Worm (Caenorhabditis elegans): ENCODE measurements around the gene K01D12.10.

K01D12.10 gene

ce11 chrV:12402355-12402754 is 3.7 kb upstream of the K01D12.10 start, which contains the start of gene K01D12.8:
TSS of gene K01D12.8 (plus strand) at chrV:12402655.
- no peak for TF ChIP-seq pqm-1 (tag; optimal IDR thresholded peaks at IDR 0.05)
- TF ChIP-seq mec-3 (tag; optimal IDR thresholded peaks at IDR 0.05; ENCODE audit: borderline replicate concordance) = no peak

- TF ChIP-seq fax-1 (tag; optimal IDR thresholded peaks at IDR 0.05) = no peak
- no peak for TF ChIP-seq unc-86 (tag; optimal IDR thresholded peaks at IDR 0.05)
- no peak for TF ChIP-seq npax-4 (tag; optimal IDR thresholded peaks at IDR 0.05)
- TF ChIP-seq odd-2 (tag; optimal IDR thresholded peaks at IDR 0.05) = no peak
- TF ChIP-seq ama-1 (optimal IDR thresholded peaks at IDR 0.05) = no peak
- no peak for TF ChIP-seq madf-2 (tag; optimal IDR thresholded peaks at IDR 0.05)
Observed at ce11 chrV:12404544-12404943, 1.5 kb upstream of the K01D12.10 start, which contains the start of gene K01D12.9. TSS of gene K01D12.9 (minus strand) at chrV:12404644.

DNA sequence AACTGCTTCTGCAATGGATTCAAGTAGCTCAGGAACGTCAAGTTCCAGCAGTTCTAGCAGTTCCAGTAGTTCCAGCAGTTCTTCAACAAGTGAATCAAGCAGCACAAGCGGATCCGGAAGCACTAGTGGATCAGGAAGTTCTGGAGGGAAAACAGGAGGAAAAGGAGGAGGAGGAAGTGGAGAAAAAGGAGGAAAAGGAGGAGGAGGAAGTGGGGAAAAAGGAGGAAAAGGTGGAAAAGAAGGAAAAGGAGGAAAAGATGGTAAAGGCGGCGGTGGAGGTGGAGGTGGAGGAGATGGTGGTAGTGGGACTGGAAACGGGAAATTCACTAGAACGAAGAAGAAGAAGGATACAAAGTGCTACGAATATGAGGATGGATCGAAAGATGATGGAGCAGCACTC is 485 bp downstream of the K01D12.10 start:
- TF ChIP-seq unc-55 (GFP tag; optimal IDR thresholded peaks at IDR 0.05) = no peak
- TF ChIP-seq tbx-2 (tag; optimal IDR thresholded peaks at IDR 0.05) = no peak
- TF ChIP-seq hlh-15 (tag; optimal IDR thresholded peaks at IDR 0.05) = no peak
- no peak for TF ChIP-seq F13H6.1 (tag; optimal IDR thresholded peaks at IDR 0.05)
- TF ChIP-seq eyg-1 (tag; optimal IDR thresholded peaks at IDR 0.05) = no peak
- no peak for TF ChIP-seq tbx-7 (tag; optimal IDR thresholded peaks at IDR 0.05)
- no peak for TF ChIP-seq unc-42 (tag; optimal IDR thresholded peaks at IDR 0.05)
- no peak for TF ChIP-seq Y22D7AL.16 (tag; optimal IDR thresholded peaks at IDR 0.05)
- no peak for TF ChIP-seq ceh-14 (tag; optimal IDR thresholded peaks at IDR 0.05)
- no peak for TF ChIP-seq unc-86 (tag; optimal IDR thresholded peaks at IDR 0.05)
- no peak for TF ChIP-seq nhr-232 (tag; optimal IDR thresholded peaks at IDR 0.05)

ce11 chrV:12408525-12408924 is 2.5 kb downstream of the K01D12.10 start, which contains the start of gene cdr-4:
TSS of gene cdr-4 (minus strand) at chrV:12408625.
- TF ChIP-seq K02D7.2 (tag; optimal IDR thresholded peaks at IDR 0.05) (no peak), unc-55 (GFP tag; optimal IDR thresholded peaks at IDR 0.05) (no peak), fax-1 (tag; optimal IDR thresholded peaks at IDR 0.05) (no peak), zip-5 (tag; optimal IDR thresholded peaks at IDR 0.05) (no peak), ceh-19 (GFP tag; optimal IDR thresholded peaks at IDR 0.05) (no peak), ztf-16 (tag; optimal IDR thresholded peaks at IDR 0.05) (no peak), ceh-30 (tag; optimal IDR thresholded peaks at IDR 0.05) (no peak), ceh-24 (tag; optimal IDR thresholded peaks at IDR 0.05) (no peak), pax-1 (tag; optimal IDR thresholded peaks at IDR 0.05) (no peak), npax-4 (tag; optimal IDR thresholded peaks at IDR 0.05) (no peak), ceh-6 (GFP tag; optimal IDR thresholded peaks at IDR 0.05) (no peak), ceh-48 (tag; optimal IDR thresholded peaks at IDR 0.05) (no peak), pag-3 (tag; optimal IDR thresholded peaks at IDR 0.05; ENCODE audit: borderline replicate concordance) (no peak), ets-4 (tag; optimal IDR thresholded peaks at IDR 0.05) (no peak)

DNA sequence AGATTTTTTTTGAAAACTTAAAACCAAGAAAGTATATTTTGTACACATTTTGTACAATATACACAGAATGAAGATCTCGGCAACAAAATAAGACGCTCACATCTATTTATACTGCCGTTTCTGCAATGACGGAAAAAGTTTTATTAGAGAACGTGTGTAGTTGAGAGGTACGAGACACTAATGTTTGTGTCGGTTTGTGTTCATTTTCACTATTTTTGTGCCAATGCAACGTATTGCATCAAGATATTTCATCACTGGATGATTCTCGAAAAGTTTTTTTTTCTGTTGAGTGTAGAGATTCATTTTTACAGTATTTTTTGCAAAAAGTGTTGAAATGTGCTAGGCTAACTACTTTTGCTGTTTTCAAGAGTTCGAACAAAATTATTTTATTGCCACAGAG is 3.0 kb downstream of the K01D12.10 start:
- no peak for TF ChIP-seq ref-2 (tag; optimal IDR thresholded peaks at IDR 0.05)

- TF ChIP-seq syd-9 (tag; optimal IDR thresholded peaks at IDR 0.05) (no peak), eyg-1 (tag; optimal IDR thresholded peaks at IDR 0.05) (no peak), ceh-31 (tag; optimal IDR thresholded peaks at IDR 0.05) (no peak), T23F11.4 (GFP tag; optimal IDR thresholded peaks at IDR 0.05) (no peak), ahr-1 (tag; optimal IDR thresholded peaks at IDR 0.05) (no peak), pha-4 (tag; optimal IDR thresholded peaks at IDR 0.05) (no peak), nhr-11 (tag; optimal IDR thresholded peaks at IDR 0.05) (no peak)
Observed at ce11 chrV:12410416-12411001, 4.5 kb downstream of the K01D12.10 start, which contains the start of gene hrg-2. TSS of gene hrg-2 (minus strand) at chrV:12410513.
